Fruit fly (Drosophila melanogaster) whole organism, embryonic: Measurements from ENCODE around the gene Irbp18.

Source experiments
- Antp ChIP-seq: fragments of 200-800 bp; sonication (Bioruptor generic); optimal IDR thresholded peaks from 3 replicates; lab custom pipeline; 2016; ENCODE audit warnings: missing biosample characterization, missing genetic modification characterization
- Awh ChIP-seq: fragments of 200-800 bp; sonication (Bioruptor generic); IDR thresholded peaks from 2 replicates; pipeline ENCODE4, ENCODE4 v1.3.6; 2022; ENCODE audit warnings: missing biosample characterization, missing genetic modification characterization
- CG10147 ChIP-seq: fragments of 200-800 bp; sonication (Bioruptor generic); optimal IDR thresholded peaks from 2 replicates; lab custom pipeline; 2019; ENCODE audit warnings: missing biosample characterization, mild to moderate bottlenecking, missing genetic modification characterization, moderate library complexity
- CG10462 ChIP-seq: fragments of 200-800 bp; sonication (Bioruptor generic); optimal IDR thresholded peaks from 2 replicates; lab custom pipeline; 2016; ENCODE audit warnings: missing biosample characterization, missing genetic modification characterization
- CG13894 ChIP-seq: fragments of 200-800 bp; sonication (Bioruptor generic); optimal IDR thresholded peaks from 3 replicates; lab custom pipeline; 2018; ENCODE audit warnings: missing biosample characterization, mild to moderate bottlenecking, missing genetic modification characterization, moderate library complexity
- CG14050 ChIP-seq: fragments of 200-800 bp; sonication (Bioruptor generic); IDR thresholded peaks from 3 replicates; pipeline ENCODE4 v1.3.6; 2022; ENCODE audit warnings: missing biosample characterization, missing genetic modification characterization
- CG17385 ChIP-seq: fragments of 200-800 bp; sonication (Bioruptor generic); optimal IDR thresholded peaks from 3 replicates; lab custom pipeline; 2018; ENCODE audit warnings: missing biosample characterization, mild to moderate bottlenecking, missing genetic modification characterization
- CG2116 ChIP-seq: fragments of 200-800 bp; sonication (Bioruptor generic); optimal IDR thresholded peaks from 3 replicates; lab custom pipeline; 2018; ENCODE audit warnings: missing biosample characterization, mild to moderate bottlenecking, missing genetic modification characterization
- CG2129 ChIP-seq: fragments of 200-800 bp; sonication (Bioruptor generic); IDR thresholded peaks from 2 replicates; pipeline ENCODE4 v1.3.6; 2022; ENCODE audit warnings: missing biosample characterization, missing genetic modification characterization; ENCODE audit not compliant: partially characterized antibody
- CG2712 ChIP-seq: fragments of 200-800 bp; optimal IDR thresholded peaks from 3 replicates; lab custom pipeline; 2019; ENCODE audit warnings: missing biosample characterization, mild to moderate bottlenecking, missing genetic modification characterization, moderate library complexity
- CG2889 ChIP-seq: fragments of 200-800 bp; sonication (Bioruptor generic); IDR thresholded peaks from 3 replicates; pipeline ENCODE4 v1.3.6; 2022; ENCODE audit warnings: missing biosample characterization, missing genetic modification characterization
- CG30020 ChIP-seq: fragments of 200-800 bp; optimal IDR thresholded peaks from 2 replicates; lab custom pipeline; 2019; ENCODE audit warnings: missing biosample characterization, mild to moderate bottlenecking, missing genetic modification characterization, moderate library complexity
- CG32767 ChIP-seq: fragments of 200-800 bp; sonication (Bioruptor generic); IDR thresholded peaks from 2 replicates; pipeline ENCODE4 v1.3.6; 2022; ENCODE audit warnings: missing biosample characterization, missing genetic modification characterization
- CG34422 ChIP-seq: fragments of 200-800 bp; sonication (Bioruptor generic); IDR thresholded peaks from 3 replicates; pipeline ENCODE4 v1.3.6; 2022; ENCODE audit warnings: missing biosample characterization, missing genetic modification characterization
- CG3726 ChIP-seq: fragments of 200-800 bp; sonication (Bioruptor generic); IDR thresholded peaks from 3 replicates; pipeline ENCODE4, ENCODE4 v1.3.6; 2022; ENCODE audit warnings: missing biosample characterization, missing genetic modification characterization
- CG3838 ChIP-seq: fragments of 200-800 bp; sonication (Bioruptor generic); optimal IDR thresholded peaks from 3 replicates; lab custom pipeline; 2016; ENCODE audit warnings: missing biosample characterization, missing genetic modification characterization
- CG3847 ChIP-seq: fragments of 200-800 bp; sonication (Bioruptor generic); IDR thresholded peaks from 2 replicates; pipeline ENCODE4 v1.3.6; 2022; ENCODE audit warnings: missing biosample characterization, missing genetic modification characterization
- CG43689 ChIP-seq: fragments of 200-800 bp; sonication (Bioruptor generic); IDR thresholded peaks from 2 replicates; pipeline ENCODE4 v1.3.6; 2022; ENCODE audit warnings: missing biosample characterization, missing genetic modification characterization
- CG4854 ChIP-seq: fragments of 200-800 bp; sonication (Bioruptor generic); optimal IDR thresholded peaks from 2 replicates; lab custom pipeline; 2016; ENCODE audit warnings: missing biosample characterization, missing genetic modification characterization, inconsistent platforms
- CG6272 ChIP-seq: fragments of 200-800 bp; sonication (Bioruptor generic); IDR thresholded peaks from 2 replicates; pipeline ENCODE4 v1.3.6; 2022; ENCODE audit warnings: missing biosample characterization, missing genetic modification characterization
- CG8944 ChIP-seq: fragments of 200-800 bp; sonication (Bioruptor generic); optimal IDR thresholded peaks from 3 replicates; lab custom pipeline; 2016; ENCODE audit warnings: missing biosample characterization, missing genetic modification characterization
- CG9932 ChIP-seq: fragments of 200-800 bp; sonication (Bioruptor generic); IDR thresholded peaks from 2 replicates; pipeline ENCODE4 v1.3.6; 2022; ENCODE audit warnings: missing biosample characterization, missing genetic modification characterization
- Camta ChIP-seq: fragments of 200-800 bp; sonication (Bioruptor generic); optimal IDR thresholded peaks from 2 replicates; lab custom pipeline; 2016; ENCODE audit warnings: missing biosample characterization, missing genetic modification characterization
- CrebB ChIP-seq: fragments of 200-800 bp; sonication (Bioruptor generic); optimal IDR thresholded peaks from 3 replicates; lab custom pipeline; 2018; ENCODE audit warnings: missing biosample characterization, mild to moderate bottlenecking, missing genetic modification characterization
- Gsc ChIP-seq: fragments of 200-800 bp; sonication (Bioruptor generic); IDR thresholded peaks from 2 replicates; pipeline ENCODE4 v1.3.6; 2022; ENCODE audit warnings: missing biosample characterization, missing genetic modification characterization
- Kr ChIP-seq: fragments of 200-800 bp; sonication (Bioruptor generic); optimal IDR thresholded peaks from 2 replicates; lab custom pipeline; 2017; ENCODE audit warnings: missing biosample characterization, mild to moderate bottlenecking, missing genetic modification characterization
- Mes4 ChIP-seq: fragments of 200-800 bp; sonication (Bioruptor generic); optimal IDR thresholded peaks from 2 replicates; lab custom pipeline; 2016; ENCODE audit warnings: missing biosample characterization, missing genetic modification characterization
- Nf-YA ChIP-seq: fragments of 200-800 bp; sonication (Bioruptor generic); IDR thresholded peaks from 2 replicates; pipeline ENCODE4 v1.3.6; 2022; ENCODE audit warnings: missing biosample characterization, missing genetic modification characterization
- NfI ChIP-seq: fragments of 200-800 bp; sonication (Bioruptor generic); optimal IDR thresholded peaks from 3 replicates; lab custom pipeline; 2018; ENCODE audit warnings: missing biosample characterization, mild to moderate bottlenecking, missing genetic modification characterization, moderate library complexity
- Scr ChIP-seq: fragments of 200-800 bp; sonication (Bioruptor generic); IDR thresholded peaks from 2 replicates; pipeline ENCODE4 v1.3.6; 2022; ENCODE audit warnings: missing biosample characterization, missing genetic modification characterization; ENCODE audit not compliant: partially characterized antibody
- Sox102F ChIP-seq: fragments of 200-800 bp; sonication (Bioruptor generic); optimal IDR thresholded peaks from 2 replicates; lab custom pipeline; 2018; ENCODE audit warnings: missing biosample characterization, mild to moderate bottlenecking, missing genetic modification characterization, moderate library complexity
- bsh ChIP-seq, 2 experiments: fragments of 200-800 bp; sonication (Bioruptor generic); optimal IDR thresholded peaks; 2 replicates each; lab custom pipeline; 2017 to 2018; ENCODE audit warnings: mild to moderate bottlenecking in 2 of 2, missing biosample characterization in 2 of 2, missing genetic modification characterization in 2 of 2, moderate library complexity in 1 of 2
- corto ChIP-seq: fragments of 200-800 bp; sonication (Bioruptor generic); optimal IDR thresholded peaks from 2 replicates; lab custom pipeline; 2016; ENCODE audit warnings: missing biosample characterization, mild to moderate bottlenecking, missing genetic modification characterization, moderate library complexity
- dm ChIP-seq: fragments of 200-800 bp; sonication (Bioruptor generic); optimal IDR thresholded peaks from 3 replicates; lab custom pipeline; 2016; ENCODE audit warnings: missing biosample characterization, missing genetic modification characterization
- fd102C ChIP-seq: fragments of 200-800 bp; sonication (Bioruptor generic); optimal IDR thresholded peaks from 2 replicates; lab custom pipeline; 2018; ENCODE audit warnings: missing biosample characterization, mild to moderate bottlenecking, missing genetic modification characterization, moderate library complexity
- fd96Cb ChIP-seq: fragments of 200-800 bp; sonication (Bioruptor generic); optimal IDR thresholded peaks from 2 replicates; lab custom pipeline; 2018; ENCODE audit warnings: missing biosample characterization, mild to moderate bottlenecking, missing genetic modification characterization, moderate library complexity
- gsb ChIP-seq: fragments of 200-800 bp; sonication (Bioruptor generic); IDR thresholded peaks from 2 replicates; pipeline ENCODE4 v1.3.6; 2022; ENCODE audit warnings: missing biosample characterization, missing genetic modification characterization
- ken ChIP-seq: fragments of 200-800 bp; sonication (Bioruptor generic); IDR thresholded peaks from 3 replicates; pipeline ENCODE4 v1.3.6; 2022; ENCODE audit warnings: missing biosample characterization, missing genetic modification characterization
- knrl ChIP-seq: fragments of 200-800 bp; sonication (Bioruptor generic); IDR thresholded peaks from 3 replicates; pipeline ENCODE4 v1.3.6; 2022; ENCODE audit warnings: missing biosample characterization, missing genetic modification characterization; ENCODE audit not compliant: partially characterized antibody
- lola ChIP-seq, 3 experiments: fragments of >200 bp in 2 of 3; fragments of 200-800 bp in 1 of 3; sonication (Bioruptor generic) in 1 of 3; optimal IDR thresholded peaks; 2 replicates each; lab custom pipeline; 2017 to 2019; ENCODE audit warnings: missing biosample characterization in 3 of 3, missing genetic modification characterization in 3 of 3, mild to moderate bottlenecking in 1 of 3, moderate library complexity in 1 of 3
- onecut ChIP-seq: fragments of 200-800 bp; sonication (Bioruptor generic); IDR thresholded peaks from 2 replicates; pipeline ENCODE4 v1.3.6; 2022; ENCODE audit warnings: missing biosample characterization, missing genetic modification characterization
- phol ChIP-seq: fragments of 200-800 bp; sonication (Bioruptor generic); optimal IDR thresholded peaks from 3 replicates; lab custom pipeline; 2018; ENCODE audit warnings: missing biosample characterization, mild to moderate bottlenecking, missing genetic modification characterization, moderate library complexity
- ranshi ChIP-seq: fragments of 200-800 bp; sonication (Bioruptor generic); IDR thresholded peaks from 2 replicates; pipeline ENCODE4 v1.3.6; 2022; ENCODE audit warnings: missing biosample characterization, missing genetic modification characterization
- ro ChIP-seq: fragments of 200-800 bp; sonication (Bioruptor generic); IDR thresholded peaks from 2 replicates; pipeline ENCODE4 v1.3.6; 2022; ENCODE audit warnings: missing biosample characterization, missing genetic modification characterization
- seq ChIP-seq: fragments of 200-800 bp; sonication (Bioruptor generic); IDR thresholded peaks from 2 replicates; pipeline ENCODE4 v1.3.6; 2022; ENCODE audit warnings: missing biosample characterization, missing genetic modification characterization
- sisA ChIP-seq: fragments of 200-800 bp; sonication (Bioruptor generic); IDR thresholded peaks from 2 replicates; pipeline ENCODE4 v1.3.6; 2022; ENCODE audit warnings: missing biosample characterization, missing genetic modification characterization
- sr ChIP-seq: fragments of 200-800 bp; sonication (Bioruptor generic); IDR thresholded peaks from 3 replicates; pipeline ENCODE4 v1.3.6; 2022; ENCODE audit warnings: missing biosample characterization, missing genetic modification characterization
- tgo ChIP-seq: fragments of 200-800 bp; sonication (Bioruptor generic); IDR thresholded peaks from 3 replicates; pipeline ENCODE4 v1.3.6; 2022; ENCODE audit warnings: missing biosample characterization, missing genetic modification characterization
- trem ChIP-seq: fragments of 200-800 bp; optimal IDR thresholded peaks from 3 replicates; lab custom pipeline; 2019; ENCODE audit warnings: missing biosample characterization, mild to moderate bottlenecking, missing genetic modification characterization, moderate library complexity

Gene Irbp18

DNA sequence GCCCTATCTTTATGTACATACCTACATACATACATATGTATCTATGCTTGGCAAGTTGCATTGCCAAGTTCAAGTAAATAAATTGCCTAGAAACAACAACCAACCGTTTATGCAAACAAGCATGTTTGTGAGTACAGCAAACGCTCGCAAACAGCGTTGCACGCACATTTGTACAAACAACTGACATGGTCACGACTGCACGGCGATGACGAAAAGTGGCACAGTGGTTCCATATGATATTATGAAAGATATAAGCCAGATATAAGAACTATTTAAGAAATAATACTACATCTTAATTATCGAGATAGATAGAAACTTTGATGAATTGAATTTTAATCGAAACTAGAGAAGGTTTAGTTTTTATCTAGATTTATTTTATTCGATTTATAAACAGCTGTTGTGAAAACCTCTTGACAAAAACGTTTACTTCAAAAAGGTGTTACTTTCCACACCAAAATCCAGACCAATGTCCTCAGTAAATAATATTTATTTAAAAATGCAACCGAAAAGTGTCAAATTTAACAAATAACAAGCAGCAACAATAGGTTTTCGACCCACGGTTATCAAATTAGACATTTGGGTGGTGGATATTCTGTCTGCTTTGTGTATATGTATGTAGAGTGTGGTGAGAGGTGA, 8.1 kb downstream of the Irbp18 start (continued):
- peak; percentile 44; the same call in 1 of the 2 replicates for TF ChIP-seq Gsc (GFP tag; lab: Robert Waterston, UW)
- TF ChIP-seq sisA (GFP tag; lab: Robert Waterston, UW): peak; percentile 74
- peak; percentile 85 for TF ChIP-seq seq
- TF ChIP-seq Kr: peak; percentile 88
- TF ChIP-seq CG6272 (GFP tag; lab: Robert Waterston, UW): peak; percentile 51
- peak; percentile 49 for TF ChIP-seq corto (GFP tag; lab: Kevin White, UChicago)
- peak; percentile 74 for TF ChIP-seq CG32767 (GFP tag; lab: Robert Waterston, UW)
- peak; percentile 49 for TF ChIP-seq trem (tag; lab: Kevin White, UChicago)
- TF ChIP-seq CG2889 (GFP tag; lab: Robert Waterston, UW): 0 out of 3 replicates have a peak, but pooled peaks have one; percentile 37
- TF ChIP-seq CG3726 (GFP tag; lab: Robert Waterston, UW): no peak; the same call in 1 of the 3 replicates
- peak; percentile 62 for TF ChIP-seq gsb (GFP tag; lab: Robert Waterston, UW)
- TF ChIP-seq Awh (GFP tag; lab: Robert Waterston, UW): peak; percentile 90
- no peak for TF ChIP-seq ken (GFP tag; lab: Robert Waterston, UW)
- TF ChIP-seq Antp (GFP tag; lab: Kevin White, UChicago): peak; percentile 58
- TF ChIP-seq CG17385: peak; percentile 91
- peak; percentile 26 for TF ChIP-seq CrebB (tag; lab: Kevin White, UChicago)
- peak; percentile 71; the same call in 1 of the 2 replicates for TF ChIP-seq ro
- TF ChIP-seq ranshi (GFP tag; lab: Robert Waterston, UW): peak; percentile 53; the same call in 1 of the 2 replicates
- TF ChIP-seq fd96Cb (tag; lab: Kevin White, UChicago): peak; percentile 89
- TF ChIP-seq CG2129 (GFP tag; lab: Robert Waterston, UW): no peak
- peak; percentile 79 for TF ChIP-seq onecut
- no peak for TF ChIP-seq Scr (GFP tag; lab: Robert Waterston, UW)
- peak; percentile 96 for TF ChIP-seq CG2712
- TF ChIP-seq bsh (GFP tag; optimal IDR thresholded peaks at IDR 0.05; lab: Kevin White, UChicago): peak; percentile 58 to 89
- peak; percentile 91 for TF ChIP-seq phol (tag; lab: Kevin White, UChicago)
- no peak for TF ChIP-seq CG13894 (tag; lab: Kevin White, UChicago)
- peak; percentile 35; the same call in 2 of the 3 replicates for TF ChIP-seq CG14050 (GFP tag; lab: Robert Waterston, UW)
- TF ChIP-seq Camta: peak; percentile 89
- peak; percentile 93 for TF ChIP-seq Sox102F (GFP tag; lab: Kevin White, UChicago)
- TF ChIP-seq sr (GFP tag; lab: Robert Waterston, UW): peak; percentile 74; the same call in 2 of the 3 replicates
- peak; percentile 92 for TF ChIP-seq CG10462 (GFP tag; lab: Kevin White, UChicago)
- TF ChIP-seq CG34422: peak; percentile 74
- TF ChIP-seq Mes4 (GFP tag; lab: Kevin White, UChicago): peak; percentile 85
- TF ChIP-seq lola (GFP tag; optimal IDR thresholded peaks at IDR 0.05; lab: Kevin White, UChicago): peak in 1 of 3 experiments; percentile 96
- TF ChIP-seq CG30020: peak; percentile 72
- TF ChIP-seq CG8944: peak; percentile 72
- peak; percentile 75 for TF ChIP-seq dm (GFP tag; lab: Kevin White, UChicago)
- peak; percentile 25; the same call in 1 of the 2 replicates for TF ChIP-seq CG43689 (GFP tag; lab: Robert Waterston, UW)
- peak; percentile 44; the same call in 1 of the 3 replicates for TF ChIP-seq knrl (GFP tag; lab: Robert Waterston, UW)
- TF ChIP-seq fd102C (GFP tag; lab: Kevin White, UChicago): peak; percentile 93
- TF ChIP-seq CG10147 (GFP tag; lab: Kevin White, UChicago): peak; percentile 88
- peak; percentile 79 for TF ChIP-seq CG3838 (GFP tag; lab: Kevin White, UChicago)
- TF ChIP-seq Nf-YA (GFP tag; lab: Robert Waterston, UW): peak; percentile 82
- TF ChIP-seq CG9932 (GFP tag; lab: Robert Waterston, UW): peak; percentile 41; the same call in 1 of the 2 replicates
- TF ChIP-seq CG3847: peak; percentile 65
- TF ChIP-seq CG2116 (GFP tag; lab: Kevin White, UChicago): peak; percentile 81
- peak; percentile 73 for TF ChIP-seq CG4854 (GFP tag; lab: Kevin White, UChicago)
- peak; percentile 83; the same call in 2 of the 3 replicates for TF ChIP-seq tgo (GFP tag; lab: Robert Waterston, UW)
- TF ChIP-seq NfI (GFP tag; lab: Kevin White, UChicago): peak; percentile 89
